Worm (Caenorhabditis elegans): Measurements from ENCODE around the gene B0034.4.

ce11 chrII:5961317-5961716 is 8.0 kb downstream of the B0034.4 start, which contains the start of gene B0034.7:
- TF ChIP-seq tab-1 (GFP tag; IDR thresholded peaks at IDR 0.05): no peak
- no peak for TF ChIP-seq T22C8.4 (GFP tag; IDR thresholded peaks at IDR 0.05)
- TF ChIP-seq flt-1 (GFP tag; IDR thresholded peaks at IDR 0.05): no peak
- TF ChIP-seq med-1 (GFP tag; optimal IDR thresholded peaks at IDR 0.05; ENCODE audit: insufficient read depth): no peak
- no peak for TF ChIP-seq ref-1 (GFP tag; conservative IDR thresholded peaks at IDR 0.05)
- TF ChIP-seq cog-1 (tag; optimal IDR thresholded peaks at IDR 0.05): no peak
- TF ChIP-seq klf-2 (GFP tag; conservative IDR thresholded peaks at IDR 0.05): no peak

Measured in whole organism, midembryonic.